Fruit fly (Drosophila melanogaster) whole organism, embryonic: ENCODE data around the gene enc.

Experiments used
- Atf3 ChIP-seq: fragments of 200-800 bp; sonication (Bioruptor generic); optimal IDR thresholded peaks from 3 replicates; lab custom pipeline; 2016; ENCODE audit warnings: missing biosample characterization, missing genetic modification characterization
- Bgb ChIP-seq: fragments of 200-800 bp; sonication (Bioruptor generic); IDR thresholded peaks from 2 replicates; pipeline ENCODE4 v1.3.6; 2022; ENCODE audit warnings: missing biosample characterization, missing genetic modification characterization; ENCODE audit not compliant: partially characterized antibody
- CG10267 ChIP-seq: fragments of 200-800 bp; sonication (Bioruptor generic); optimal IDR thresholded peaks from 2 replicates; lab custom pipeline; 2018; ENCODE audit warnings: missing biosample characterization, mild to moderate bottlenecking, missing genetic modification characterization, moderate library complexity
- CG11456 ChIP-seq: fragments of 200-800 bp; sonication (Bioruptor generic); IDR thresholded peaks from 3 replicates; pipeline ENCODE4 v1.3.6; 2022; ENCODE audit warnings: missing biosample characterization, missing genetic modification characterization
- CG12071 ChIP-seq: fragments of 200-800 bp; sonication (Bioruptor generic); optimal IDR thresholded peaks from 3 replicates; lab custom pipeline; 2018; ENCODE audit warnings: missing biosample characterization, mild to moderate bottlenecking, missing genetic modification characterization
- CG13775 ChIP-seq: fragments of 200-800 bp; sonication (Bioruptor generic); optimal IDR thresholded peaks from 3 replicates; lab custom pipeline; 2017; ENCODE audit warnings: missing biosample characterization, mild to moderate bottlenecking, missing genetic modification characterization
- CG13894 ChIP-seq: fragments of 200-800 bp; sonication (Bioruptor generic); optimal IDR thresholded peaks from 3 replicates; lab custom pipeline; 2018; ENCODE audit warnings: missing biosample characterization, mild to moderate bottlenecking, missing genetic modification characterization, moderate library complexity
- CG14860 ChIP-seq: fragments of 200-800 bp; sonication (Bioruptor generic); IDR thresholded peaks from 3 replicates; pipeline ENCODE4 v1.3.6; 2022; ENCODE audit warnings: missing biosample characterization, missing genetic modification characterization; ENCODE audit not compliant: partially characterized antibody
- CG15269 ChIP-seq: fragments of 200-800 bp; sonication (Bioruptor generic); optimal IDR thresholded peaks from 2 replicates; lab custom pipeline; 2018; ENCODE audit warnings: missing biosample characterization, mild to moderate bottlenecking, missing genetic modification characterization, moderate library complexity
- CG16863 ChIP-seq: fragments of 200-800 bp; sonication (Bioruptor generic); optimal IDR thresholded peaks from 3 replicates; lab custom pipeline; 2016; ENCODE audit warnings: missing biosample characterization, missing genetic modification characterization
- CG18764 ChIP-seq: fragments of 200-800 bp; sonication (Bioruptor generic); optimal IDR thresholded peaks from 3 replicates; lab custom pipeline; 2016; ENCODE audit warnings: missing biosample characterization, missing genetic modification characterization
- CG3407 ChIP-seq: fragments of 200-800 bp; sonication (Bioruptor generic); optimal IDR thresholded peaks from 2 replicates; lab custom pipeline; 2018; ENCODE audit warnings: missing biosample characterization, mild to moderate bottlenecking, missing genetic modification characterization
- CG34422 ChIP-seq: fragments of 200-800 bp; sonication (Bioruptor generic); IDR thresholded peaks from 3 replicates; pipeline ENCODE4 v1.3.6; 2022; ENCODE audit warnings: missing biosample characterization, missing genetic modification characterization
- CG7372 ChIP-seq: fragments of 200-800 bp; sonication (Bioruptor generic); IDR thresholded peaks from 2 replicates; pipeline ENCODE4 v1.3.6; 2022; ENCODE audit warnings: missing biosample characterization, missing genetic modification characterization
- CG7839 ChIP-seq: fragments of 200-800 bp; sonication (Bioruptor generic); optimal IDR thresholded peaks from 3 replicates; lab custom pipeline; 2018; ENCODE audit warnings: missing biosample characterization, mild to moderate bottlenecking, missing genetic modification characterization, moderate library complexity
- CG9215 ChIP-seq: fragments of 200-800 bp; sonication (Bioruptor generic); IDR thresholded peaks from 2 replicates; pipeline ENCODE4 v1.3.6; 2022; ENCODE audit warnings: missing biosample characterization, missing genetic modification characterization
- CG9727 ChIP-seq: fragments of 200-800 bp; sonication (Bioruptor generic); optimal IDR thresholded peaks from 3 replicates; lab custom pipeline; 2017; ENCODE audit warnings: missing biosample characterization, mild to moderate bottlenecking, missing genetic modification characterization
- CTCF ChIP-seq: fragments of 200-800 bp; sonication (Bioruptor generic); optimal IDR thresholded peaks from 2 replicates; lab custom pipeline; 2017; ENCODE audit warnings: missing biosample characterization, mild to moderate bottlenecking, missing genetic modification characterization, moderate library complexity
- D ChIP-seq, 2 experiments: fragments of 200-800 bp in 1 of 2; fragments of >200 bp in 1 of 2; sonication (Bioruptor generic) in 1 of 2; optimal IDR thresholded peaks; 2 replicates in 1 of 2; 3 replicates in 1 of 2; lab custom pipeline; 2017; ENCODE audit warnings: mild to moderate bottlenecking in 1 of 2, missing biosample characterization in 1 of 2, missing genetic modification characterization in 1 of 2, missing genetic modification reagents in 1 of 2
- Hmx ChIP-seq: fragments of 200-800 bp; sonication (Bioruptor generic); optimal IDR thresholded peaks from 2 replicates; lab custom pipeline; 2016; ENCODE audit warnings: missing biosample characterization, missing genetic modification characterization
- Hr51 ChIP-seq, 2 experiments: fragments of 200-800 bp; sonication (Bioruptor generic); optimal IDR thresholded peaks; 2 replicates in 1 of 2; 3 replicates in 1 of 2; lab custom pipeline; 2016 to 2018; ENCODE audit warnings: missing biosample characterization in 2 of 2, missing genetic modification characterization in 2 of 2, mild to moderate bottlenecking in 1 of 2, moderate library complexity in 1 of 2
- PHDP ChIP-seq: fragments of 200-800 bp; sonication (Bioruptor generic); optimal IDR thresholded peaks from 3 replicates; lab custom pipeline; 2018; ENCODE audit warnings: missing biosample characterization, mild to moderate bottlenecking, missing genetic modification characterization, moderate library complexity
- Pdp1 ChIP-seq, 2 experiments: fragments of 200-800 bp; sonication (Bioruptor generic); optimal IDR thresholded peaks; 3 replicates each; lab custom pipeline; 2016; ENCODE audit warnings: missing biosample characterization in 2 of 2, missing genetic modification characterization in 2 of 2, mild to moderate bottlenecking in 1 of 2, moderate library complexity in 1 of 2
- Spps ChIP-seq: fragments of 200-800 bp; sonication (Bioruptor generic); optimal IDR thresholded peaks from 2 replicates; lab custom pipeline; 2018; ENCODE audit warnings: missing biosample characterization, mild to moderate bottlenecking, missing genetic modification characterization
- Stat92E ChIP-seq, 3 experiments: fragments of >200 bp in 2 of 3; fragments of 200-800 bp in 1 of 3; sonication (Bioruptor generic) in 1 of 3; optimal IDR thresholded peaks; 2 replicates each; lab custom pipeline; 2017 to 2019; ENCODE audit warnings: missing biosample characterization in 3 of 3, missing genetic modification characterization in 3 of 3, mild to moderate bottlenecking in 1 of 3, moderate library complexity in 1 of 3
- Xrp1 ChIP-seq: fragments of 200-800 bp; sonication (Bioruptor generic); IDR thresholded peaks from 2 replicates; pipeline ENCODE4 v1.3.6; 2022; ENCODE audit warnings: missing biosample characterization, missing genetic modification characterization
- YL-1 ChIP-seq: fragments of 200-800 bp; sonication (Bioruptor generic); optimal IDR thresholded peaks from 3 replicates; lab custom pipeline; 2017; ENCODE audit warnings: missing biosample characterization, mild to moderate bottlenecking, missing genetic modification characterization
- ap ChIP-seq: fragments of 200-800 bp; sonication (Bioruptor generic); IDR thresholded peaks from 2 replicates; pipeline ENCODE4 v1.3.6; 2022; ENCODE audit warnings: missing biosample characterization, missing genetic modification characterization
- bbx ChIP-seq: fragments of 200-800 bp; sonication (Bioruptor generic); IDR thresholded peaks from 2 replicates; pipeline ENCODE4 v1.3.6; 2022; ENCODE audit warnings: missing biosample characterization, missing genetic modification characterization; ENCODE audit not compliant: partially characterized antibody
- chn ChIP-seq: fragments of 200-800 bp; sonication (Bioruptor generic); optimal IDR thresholded peaks from 2 replicates; lab custom pipeline; 2016; ENCODE audit warnings: missing biosample characterization, missing genetic modification characterization
- fru ChIP-seq: fragments of >200 bp; optimal IDR thresholded peaks from 2 replicates; lab custom pipeline; 2017
- gcm ChIP-seq: fragments of 200-800 bp; sonication (Bioruptor generic); optimal IDR thresholded peaks from 2 replicates; lab custom pipeline; 2019; ENCODE audit warnings: missing biosample characterization, mild to moderate bottlenecking, missing genetic modification characterization, moderate library complexity
- ham ChIP-seq: fragments of 200-800 bp; sonication (Bioruptor generic); IDR thresholded peaks from 2 replicates; pipeline ENCODE4 v1.3.6; 2022; ENCODE audit warnings: missing biosample characterization, missing genetic modification characterization
- ind ChIP-seq: fragments of 200-800 bp; sonication (Bioruptor generic); optimal IDR thresholded peaks from 3 replicates; lab custom pipeline; 2016; ENCODE audit warnings: missing biosample characterization, missing genetic modification characterization
- jing ChIP-seq: fragments of 200-800 bp; sonication (Bioruptor generic); optimal IDR thresholded peaks from 2 replicates; lab custom pipeline; 2018; ENCODE audit warnings: missing biosample characterization, mild to moderate bottlenecking, missing genetic modification characterization
- lov ChIP-seq, 2 experiments: fragments of 200-800 bp in 1 of 2; fragments of >200 bp in 1 of 2; sonication (Bioruptor generic) in 1 of 2; IDR thresholded peaks in 1 of 2; optimal IDR thresholded peaks in 1 of 2; 2 replicates in 1 of 2; 3 replicates in 1 of 2; pipeline versions ENCODE4 v1.3.6 to Lab custom; 2017 to 2022; ENCODE audit warnings: missing biosample characterization in 1 of 2, missing genetic modification characterization in 1 of 2
- mam ChIP-seq: fragments of 200-800 bp; sonication (Bioruptor generic); optimal IDR thresholded peaks from 3 replicates; lab custom pipeline; 2016; ENCODE audit warnings: missing biosample characterization, missing genetic modification characterization
- mirr ChIP-seq: fragments of 200-800 bp; sonication (Bioruptor generic); optimal IDR thresholded peaks from 3 replicates; lab custom pipeline; 2018; ENCODE audit warnings: missing biosample characterization, mild to moderate bottlenecking, missing genetic modification characterization
- p53 ChIP-seq: fragments of 200-800 bp; sonication (Bioruptor generic); optimal IDR thresholded peaks from 2 replicates; lab custom pipeline; 2016; ENCODE audit warnings: missing biosample characterization, missing genetic modification characterization
- pan ChIP-seq, 4 experiments: fragments of >200 bp in 3 of 4; fragments of 200-800 bp in 1 of 4; sonication (Bioruptor generic) in 1 of 4; optimal IDR thresholded peaks in 3 of 4; IDR thresholded peaks in 1 of 4; 2 replicates each; pipeline versions ENCODE4 v1.3.6 to Lab custom; 2017 to 2022; ENCODE audit warnings: missing biosample characterization in 2 of 4, missing genetic modification characterization in 2 of 4, mixed read lengths in 1 of 4
- pb ChIP-seq: fragments of 200-800 bp; sonication (Bioruptor generic); optimal IDR thresholded peaks from 3 replicates; lab custom pipeline; 2016; ENCODE audit warnings: missing biosample characterization, missing genetic modification characterization
- prd ChIP-seq, 3 experiments: fragments of >200 bp in 2 of 3; fragments of 200-800 bp in 1 of 3; sonication (Bioruptor generic) in 1 of 3; optimal IDR thresholded peaks in 2 of 3; IDR thresholded peaks in 1 of 3; 2 replicates in 2 of 3; 3 replicates in 1 of 3; pipeline versions ENCODE4 v1.3.6 to Lab custom; 2017 to 2022; ENCODE audit warnings: missing biosample characterization in 1 of 3, missing genetic modification characterization in 1 of 3
- pros ChIP-seq: fragments of 200-800 bp; sonication (Bioruptor generic); optimal IDR thresholded peaks from 3 replicates; lab custom pipeline; 2019; ENCODE audit warnings: missing biosample characterization, mild to moderate bottlenecking, missing genetic modification characterization, moderate library complexity
- psq ChIP-seq: fragments of 200-800 bp; sonication (Bioruptor generic); optimal IDR thresholded peaks from 2 replicates; lab custom pipeline; 2017; ENCODE audit warnings: missing biosample characterization, missing genetic modification characterization
- pum ChIP-seq: fragments of 200-800 bp; sonication (Bioruptor generic); optimal IDR thresholded peaks from 2 replicates; lab custom pipeline; 2016; ENCODE audit warnings: missing biosample characterization, missing genetic modification characterization
- sug ChIP-seq: fragments of 200-800 bp; optimal IDR thresholded peaks from 2 replicates; lab custom pipeline; 2019; ENCODE audit warnings: missing biosample characterization, mild to moderate bottlenecking, missing genetic modification characterization, moderate library complexity
- tgo ChIP-seq: fragments of 200-800 bp; sonication (Bioruptor generic); IDR thresholded peaks from 3 replicates; pipeline ENCODE4 v1.3.6; 2022; ENCODE audit warnings: missing biosample characterization, missing genetic modification characterization

The enc gene

dm6 chr3L:3824790-3825484 lies 6.5 kb downstream of the enc start, which contains the start of gene Rdh (continued):
- TF ChIP-seq CG18764 (GFP tag; lab: Kevin White, UChicago) (peak; percentile 52), PHDP (tag; lab: Kevin White, UChicago) (peak; percentile 82), Stat92E (GFP tag; optimal IDR thresholded peaks at IDR 0.05; lab: Kevin White, UChicago) (no peak), CG10267 (tag; lab: Kevin White, UChicago) (peak; percentile 80), CG3407 (GFP tag; lab: Kevin White, UChicago) (peak; percentile 56), D (optimal IDR thresholded peaks at IDR 0.05; lab: Kevin White, UChicago) (no peak), D (GFP tag; optimal IDR thresholded peaks at IDR 0.05; lab: Kevin White, UChicago) (peak; percentile 84), CTCF (GFP tag; lab: Kevin White, UChicago) (peak; percentile 23), CG7372 (0 out of 2 replicates have a peak, but pooled peaks have one; percentile 20), Xrp1 (peak; percentile 82), pb (GFP tag; lab: Kevin White, UChicago) (no peak), CG9727 (peak; percentile 85), Hr51 (GFP tag; optimal IDR thresholded peaks at IDR 0.05; lab: Kevin White, UChicago) (peak; percentile 56 to 86), mirr (GFP tag; lab: Kevin White, UChicago) (peak; percentile 34), Atf3 (GFP tag; lab: Kevin White, UChicago) (no peak), ind (GFP tag; lab: Kevin White, UChicago) (peak; percentile 75), CG11456 (no peak), psq (GFP tag; lab: Kevin White, UChicago) (peak; percentile 20), p53 (no peak), CG9215 (GFP tag; lab: Robert Waterston, UW) (peak; percentile 65; the same call in 1 of the 2 replicates), Pdp1 (GFP tag; optimal IDR thresholded peaks at IDR 0.05; lab: Kevin White, UChicago) (peak; percentile 35 to 56), chn (GFP tag; lab: Kevin White, UChicago) (peak; percentile 34), Bgb (GFP tag; lab: Robert Waterston, UW) (no peak), ap (GFP tag; lab: Robert Waterston, UW) (0 out of 2 replicates have a peak, but pooled peaks have one; percentile 12), prd (optimal IDR thresholded peaks at IDR 0.05; lab: Kevin White, UChicago) (no peak), prd (GFP tag; IDR thresholded peaks at IDR 0.05; lab: Robert Waterston, UW) (peak; percentile 79), gcm (peak; percentile 75), CG16863 (no peak), bbx (GFP tag; lab: Robert Waterston, UW) (no peak), sug (tag; lab: Kevin White, UChicago) (peak; percentile 84), CG15269 (tag; lab: Kevin White, UChicago) (peak; percentile 87), tgo (GFP tag; lab: Robert Waterston, UW) (peak; percentile 68), CG13775 (peak; percentile 82), ham (GFP tag; lab: Robert Waterston, UW) (no peak), jing (GFP tag; lab: Kevin White, UChicago) (peak; percentile 7), YL-1 (GFP tag; lab: Kevin White, UChicago) (peak; percentile 30), Spps (tag; lab: Kevin White, UChicago) (peak; percentile 10), CG12071 (GFP tag; lab: Kevin White, UChicago) (peak; percentile 40), CG34422 (GFP tag; lab: Robert Waterston, UW) (peak; percentile 34; the same call in 2 of the 3 replicates), lov (optimal IDR thresholded peaks at IDR 0.05; lab: Kevin White, UChicago) (no peak), lov (GFP tag; IDR thresholded peaks at IDR 0.05; lab: Robert Waterston, UW) (no peak), CG14860 (GFP tag; lab: Robert Waterston, UW) (no peak), Hmx (GFP tag; lab: Kevin White, UChicago) (no peak), pan (optimal IDR thresholded peaks at IDR 0.05; lab: Kevin White, UChicago) (no peak), pan (GFP tag; optimal IDR thresholded peaks at IDR 0.05 in 1 of 2, IDR thresholded peaks at IDR 0.05 in 1 of 2) (peak in 1 of 2 experiments; percentile 19), CG7839 (tag; lab: Kevin White, UChicago) (peak; percentile 84), pros (GFP tag; lab: Kevin White, UChicago) (peak; percentile 75), CG13894 (tag; lab: Kevin White, UChicago) (peak; percentile 85), pum (peak; percentile 7), mam (GFP tag; lab: Kevin White, UChicago) (peak; percentile 51), fru (lab: Kevin White, UChicago) (no peak)
